Fruit fly (Drosophila melanogaster) whole organism, embryonic: ENCODE measurements around the gene Obp99b.

Experiments
- Adf1 ChIP-seq: fragments of 200-800 bp; sonication (Bioruptor generic); IDR thresholded peaks from 2 replicates; pipeline ENCODE4 v1.3.6; 2022; ENCODE audit warnings: missing biosample characterization, missing genetic modification characterization
- CG1024 ChIP-seq: fragments of 200-800 bp; sonication (Bioruptor generic); IDR thresholded peaks from 2 replicates; pipeline ENCODE4 v1.3.6; 2022; ENCODE audit warnings: missing biosample characterization, missing genetic modification characterization
- CG10321 ChIP-seq: fragments of 200-800 bp; sonication (Bioruptor generic); IDR thresholded peaks from 2 replicates; pipeline ENCODE4 v1.3.6; 2022; ENCODE audit warnings: missing biosample characterization, missing genetic modification characterization
- CG10543 ChIP-seq: fragments of 200-800 bp; sonication (Bioruptor generic); optimal IDR thresholded peaks from 3 replicates; lab custom pipeline; 2017; ENCODE audit warnings: missing biosample characterization, mild to moderate bottlenecking, missing genetic modification characterization, moderate library complexity
- CG10654 ChIP-seq: fragments of 200-800 bp; sonication (Bioruptor generic); optimal IDR thresholded peaks from 2 replicates; lab custom pipeline; 2016; ENCODE audit warnings: missing biosample characterization, missing genetic modification characterization
- CG10979 ChIP-seq: fragments of 200-800 bp; sonication (Bioruptor generic); optimal IDR thresholded peaks from 2 replicates; lab custom pipeline; 2018; ENCODE audit warnings: missing biosample characterization, mild to moderate bottlenecking, missing genetic modification characterization, moderate library complexity
- CG13775 ChIP-seq: fragments of 200-800 bp; sonication (Bioruptor generic); optimal IDR thresholded peaks from 3 replicates; lab custom pipeline; 2017; ENCODE audit warnings: missing biosample characterization, mild to moderate bottlenecking, missing genetic modification characterization
- CG14667 ChIP-seq: fragments of 200-800 bp; sonication (Bioruptor generic); IDR thresholded peaks from 2 replicates; pipeline ENCODE4 v1.3.6; 2022; ENCODE audit warnings: missing biosample characterization, missing genetic modification characterization
- CG17361 ChIP-seq: fragments of 200-800 bp; sonication (Bioruptor generic); IDR thresholded peaks from 3 replicates; pipeline ENCODE4 v1.3.6; 2022; ENCODE audit warnings: missing biosample characterization, missing genetic modification characterization
- CG18619 ChIP-seq: fragments of 200-800 bp; sonication (Bioruptor generic); optimal IDR thresholded peaks from 3 replicates; lab custom pipeline; 2017; ENCODE audit warnings: missing biosample characterization, mild to moderate bottlenecking, missing genetic modification characterization
- CG3065 ChIP-seq: fragments of 200-800 bp; sonication (Bioruptor generic); optimal IDR thresholded peaks from 2 replicates; lab custom pipeline; 2016; ENCODE audit warnings: missing biosample characterization, missing genetic modification characterization
- CG31441 ChIP-seq: fragments of 200-800 bp; sonication (Bioruptor generic); IDR thresholded peaks from 2 replicates; pipeline ENCODE4 v1.3.6; 2022; ENCODE audit warnings: missing biosample characterization, missing genetic modification characterization
- CG32767 ChIP-seq: fragments of 200-800 bp; sonication (Bioruptor generic); IDR thresholded peaks from 2 replicates; pipeline ENCODE4 v1.3.6; 2022; ENCODE audit warnings: missing biosample characterization, missing genetic modification characterization
- CG33557 ChIP-seq: fragments of 200-800 bp; sonication (Bioruptor generic); optimal IDR thresholded peaks from 2 replicates; lab custom pipeline; 2019; ENCODE audit warnings: missing biosample characterization, mild to moderate bottlenecking, missing genetic modification characterization, moderate library complexity
- CG4424 ChIP-seq: fragments of 200-800 bp; sonication (Bioruptor generic); optimal IDR thresholded peaks from 3 replicates; lab custom pipeline; 2016; ENCODE audit warnings: missing biosample characterization, missing genetic modification characterization
- CG5180 ChIP-seq: fragments of 200-800 bp; sonication (Bioruptor generic); optimal IDR thresholded peaks from 3 replicates; lab custom pipeline; 2017; ENCODE audit warnings: missing biosample characterization, missing genetic modification characterization, mild to moderate bottlenecking, moderate library complexity, missing genetic modification reagents
- CG6813 ChIP-seq: fragments of 200-800 bp; sonication (Bioruptor generic); optimal IDR thresholded peaks from 2 replicates; lab custom pipeline; 2017; ENCODE audit warnings: missing biosample characterization, missing genetic modification characterization, mild to moderate bottlenecking, moderate library complexity, missing genetic modification reagents
- CG8290 ChIP-seq, 3 experiments: fragments of 200-800 bp; sonication (Bioruptor generic); optimal IDR thresholded peaks; 2 replicates each; lab custom pipeline; 2016 to 2019; ENCODE audit warnings: missing biosample characterization in 3 of 3, missing genetic modification characterization in 3 of 3, mild to moderate bottlenecking in 2 of 3, moderate library complexity in 1 of 3
- CG9727 ChIP-seq: fragments of 200-800 bp; sonication (Bioruptor generic); optimal IDR thresholded peaks from 3 replicates; lab custom pipeline; 2017; ENCODE audit warnings: missing biosample characterization, mild to moderate bottlenecking, missing genetic modification characterization
- CHES-1-like ChIP-seq: fragments of 200-800 bp; sonication (Bioruptor generic); optimal IDR thresholded peaks from 2 replicates; lab custom pipeline; 2016; ENCODE audit warnings: missing biosample characterization, missing genetic modification characterization
- E2f1 ChIP-seq: fragments of 200-800 bp; sonication (Bioruptor generic); IDR thresholded peaks from 2 replicates; pipeline ENCODE4 v1.3.6; 2022; ENCODE audit warnings: missing biosample characterization, missing genetic modification characterization
- HLHmδ ChIP-seq: fragments of 200-800 bp; sonication (Bioruptor generic); optimal IDR thresholded peaks from 2 replicates; lab custom pipeline; 2018; ENCODE audit warnings: missing biosample characterization, mild to moderate bottlenecking, missing genetic modification characterization, moderate library complexity
- HmgD ChIP-seq: fragments of 200-800 bp; sonication (Bioruptor generic); optimal IDR thresholded peaks from 3 replicates; lab custom pipeline; 2016; ENCODE audit warnings: missing biosample characterization, missing genetic modification characterization
- Lhr ChIP-seq: fragments of 200-800 bp; sonication (Bioruptor generic); optimal IDR thresholded peaks from 3 replicates; lab custom pipeline; 2017; ENCODE audit warnings: mild to moderate bottlenecking, missing biosample characterization, missing genetic modification reagents, missing genetic modification characterization
- Nf-YC ChIP-seq: fragments of 200-800 bp; optimal IDR thresholded peaks from 3 replicates; lab custom pipeline; 2019; ENCODE audit warnings: missing biosample characterization, mild to moderate bottlenecking, missing genetic modification characterization, moderate library complexity
- Optix ChIP-seq: fragments of 200-800 bp; sonication (Bioruptor generic); IDR thresholded peaks from 3 replicates; pipeline ENCODE4 v1.3.6; 2022; ENCODE audit warnings: missing biosample characterization, missing genetic modification characterization
- Ssrp ChIP-seq: fragments of 200-800 bp; sonication (Bioruptor generic); optimal IDR thresholded peaks from 2 replicates; lab custom pipeline; 2018; ENCODE audit warnings: missing biosample characterization, mild to moderate bottlenecking, missing genetic modification characterization, moderate library complexity
- abd-A ChIP-seq: fragments of 200-800 bp; sonication (Bioruptor generic); optimal IDR thresholded peaks from 3 replicates; lab custom pipeline; 2019; ENCODE audit warnings: missing biosample characterization, mild to moderate bottlenecking, missing genetic modification characterization, moderate library complexity
- amos ChIP-seq: fragments of 200-800 bp; sonication (Bioruptor generic); IDR thresholded peaks from 2 replicates; pipeline ENCODE4 v1.3.6; 2022; ENCODE audit warnings: missing biosample characterization, missing genetic modification characterization; ENCODE audit not compliant: partially characterized antibody
- bab2 ChIP-seq: fragments of 200-800 bp; sonication (Bioruptor generic); optimal IDR thresholded peaks from 2 replicates; lab custom pipeline; 2016; ENCODE audit warnings: missing biosample characterization, missing genetic modification characterization
- chif ChIP-seq, 2 experiments: fragments of 200-800 bp; sonication (Bioruptor generic); optimal IDR thresholded peaks; 3 replicates each; lab custom pipeline; 2016; ENCODE audit warnings: missing biosample characterization in 2 of 2, missing genetic modification characterization in 2 of 2
- dysf ChIP-seq: fragments of 200-800 bp; sonication (Bioruptor generic); IDR thresholded peaks from 3 replicates; pipeline ENCODE4 v1.3.6; 2022; ENCODE audit warnings: missing biosample characterization, missing genetic modification characterization
- ems ChIP-seq: fragments of 200-800 bp; sonication (Bioruptor generic); optimal IDR thresholded peaks from 3 replicates; lab custom pipeline; 2016; ENCODE audit warnings: missing biosample characterization, missing genetic modification characterization
- ewg ChIP-seq: fragments of 200-800 bp; sonication (Bioruptor generic); optimal IDR thresholded peaks from 3 replicates; lab custom pipeline; 2017; ENCODE audit warnings: mild to moderate bottlenecking, missing biosample characterization, missing genetic modification reagents, missing genetic modification characterization
- gcm ChIP-seq: fragments of 200-800 bp; sonication (Bioruptor generic); optimal IDR thresholded peaks from 2 replicates; lab custom pipeline; 2019; ENCODE audit warnings: missing biosample characterization, mild to moderate bottlenecking, missing genetic modification characterization, moderate library complexity
- gem ChIP-seq: fragments of 200-800 bp; sonication (Bioruptor generic); optimal IDR thresholded peaks from 2 replicates; lab custom pipeline; 2019; ENCODE audit warnings: missing biosample characterization, mild to moderate bottlenecking, missing genetic modification characterization, moderate library complexity
- gsb ChIP-seq: fragments of 200-800 bp; sonication (Bioruptor generic); IDR thresholded peaks from 2 replicates; pipeline ENCODE4 v1.3.6; 2022; ENCODE audit warnings: missing biosample characterization, missing genetic modification characterization
- hbn ChIP-seq: fragments of 200-800 bp; sonication (Bioruptor generic); IDR thresholded peaks from 2 replicates; pipeline ENCODE4 v1.3.6; 2022; ENCODE audit warnings: missing biosample characterization, missing genetic modification characterization; ENCODE audit not compliant: partially characterized antibody
- kni ChIP-seq: fragments of 200-800 bp; sonication (Bioruptor generic); optimal IDR thresholded peaks from 3 replicates; lab custom pipeline; 2017; ENCODE audit warnings: mild to moderate bottlenecking, missing biosample characterization, missing genetic modification reagents, missing genetic modification characterization
- onecut ChIP-seq: fragments of 200-800 bp; sonication (Bioruptor generic); IDR thresholded peaks from 2 replicates; pipeline ENCODE4 v1.3.6; 2022; ENCODE audit warnings: missing biosample characterization, missing genetic modification characterization
- peb ChIP-seq: fragments of 200-800 bp; sonication (Bioruptor generic); IDR thresholded peaks from 2 replicates; pipeline ENCODE4 v1.3.6; 2022; ENCODE audit warnings: missing biosample characterization, missing genetic modification characterization
- prd ChIP-seq, 3 experiments: fragments of >200 bp in 2 of 3; fragments of 200-800 bp in 1 of 3; sonication (Bioruptor generic) in 1 of 3; optimal IDR thresholded peaks in 2 of 3; IDR thresholded peaks in 1 of 3; 2 replicates in 2 of 3; 3 replicates in 1 of 3; pipeline versions ENCODE4 v1.3.6 to Lab custom; 2017 to 2022; ENCODE audit warnings: missing biosample characterization in 1 of 3, missing genetic modification characterization in 1 of 3
- rib ChIP-seq: fragments of 200-800 bp; sonication (Bioruptor generic); IDR thresholded peaks from 2 replicates; pipeline ENCODE4 v1.3.6; 2022; ENCODE audit warnings: missing biosample characterization, missing genetic modification characterization
- scrt ChIP-seq: fragments of 200-800 bp; sonication (Bioruptor generic); optimal IDR thresholded peaks from 2 replicates; lab custom pipeline; 2018; ENCODE audit warnings: missing biosample characterization, mild to moderate bottlenecking, missing genetic modification characterization, moderate library complexity
- sug ChIP-seq: fragments of 200-800 bp; optimal IDR thresholded peaks from 2 replicates; lab custom pipeline; 2019; ENCODE audit warnings: missing biosample characterization, mild to moderate bottlenecking, missing genetic modification characterization, moderate library complexity
- twi ChIP-seq: fragments of 200-800 bp; optimal IDR thresholded peaks from 2 replicates; lab custom pipeline; 2019; ENCODE audit warnings: missing biosample characterization, mild to moderate bottlenecking, missing genetic modification characterization, moderate library complexity
- usp ChIP-seq: fragments of >200 bp; optimal IDR thresholded peaks from 2 replicates; lab custom pipeline; 2017; ENCODE audit warnings: missing biosample characterization, missing genetic modification characterization
- vfl ChIP-seq: fragments of 200-800 bp; sonication (Bioruptor generic); optimal IDR thresholded peaks from 2 replicates; lab custom pipeline; 2016; ENCODE audit warnings: missing biosample characterization, missing genetic modification characterization
- vnd ChIP-seq: fragments of 200-800 bp; sonication (Bioruptor generic); IDR thresholded peaks from 3 replicates; pipeline ENCODE4 v1.3.6; 2022; ENCODE audit warnings: missing biosample characterization, missing genetic modification characterization; ENCODE audit not compliant: partially characterized antibody

Gene Obp99b

DNA sequence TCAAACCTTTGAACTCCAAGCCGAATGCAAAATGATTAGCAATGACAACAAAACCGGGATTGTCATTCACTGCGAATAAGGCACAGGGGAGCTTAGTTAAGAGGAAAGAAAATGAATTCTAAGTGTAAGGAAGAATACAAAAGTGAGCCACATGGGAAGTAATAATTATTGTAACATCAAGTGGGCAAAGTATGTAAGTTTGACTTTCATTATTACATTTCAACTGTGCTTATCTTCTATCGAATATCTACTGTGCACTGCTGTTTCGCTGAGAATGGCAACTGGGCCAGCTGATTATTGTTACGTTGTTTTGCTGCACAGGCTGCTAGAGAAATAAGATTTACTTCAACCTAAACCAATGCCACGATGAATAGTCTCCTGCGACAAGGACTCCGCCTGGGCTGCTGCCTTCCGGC, 20.0 kb upstream of the Obp99b start, which contains the start of the genes CG7601 and CIA30 (continued):
- TF ChIP-seq CHES-1-like (GFP tag; lab: Kevin White, UChicago) (peak; percentile 99), bab2 (peak; percentile 99), CG33557 (peak; percentile 91), twi (no peak), gsb (GFP tag; lab: Robert Waterston, UW) (peak; percentile 100), kni (GFP tag; lab: Kevin White, UChicago) (peak; percentile 95), CG17361 (GFP tag; lab: Robert Waterston, UW) (peak; percentile 96), CG13775 (GFP tag; lab: Kevin White, UChicago) (peak; percentile 96), CG3065 (GFP tag; lab: Kevin White, UChicago) (peak; percentile 93), Lhr (GFP tag; lab: Kevin White, UChicago) (peak; percentile 89), prd (optimal IDR thresholded peaks at IDR 0.05; lab: Kevin White, UChicago) (no peak), prd (GFP tag; IDR thresholded peaks at IDR 0.05; lab: Robert Waterston, UW) (peak; percentile 100), CG9727 (GFP tag; lab: Kevin White, UChicago) (peak; percentile 98), peb (GFP tag; lab: Robert Waterston, UW) (peak; percentile 100), CG6813 (GFP tag; lab: Kevin White, UChicago) (peak; percentile 98), CG32767 (GFP tag; lab: Robert Waterston, UW) (peak; percentile 99), Optix (GFP tag; lab: Robert Waterston, UW) (peak; percentile 100), HLHmδ (GFP tag; lab: Kevin White, UChicago) (no peak), scrt (peak; percentile 94), gem (tag; lab: Kevin White, UChicago) (peak; percentile 99), CG5180 (peak; percentile 92), CG4424 (GFP tag; lab: Kevin White, UChicago) (peak; percentile 99), gcm (GFP tag; lab: Kevin White, UChicago) (no peak), Nf-YC (peak; percentile 90), onecut (GFP tag; lab: Robert Waterston, UW) (peak; percentile 99), Adf1 (GFP tag; lab: Robert Waterston, UW) (peak; percentile 93), CG10543 (peak; percentile 98), abd-A (no peak), ewg (GFP tag; lab: Kevin White, UChicago) (peak; percentile 90), CG31441 (GFP tag; lab: Robert Waterston, UW) (no peak), hbn (peak; percentile 20; the same call in 1 of the 2 replicates), ems (GFP tag; lab: Kevin White, UChicago) (peak; percentile 98), vfl (GFP tag; lab: Kevin White, UChicago) (peak; percentile 98), CG14667 (GFP tag; lab: Robert Waterston, UW) (peak; percentile 100), dysf (GFP tag; lab: Robert Waterston, UW) (peak; percentile 100), E2f1 (peak; percentile 100), usp (no peak), chif (GFP tag; optimal IDR thresholded peaks at IDR 0.05; lab: Kevin White, UChicago) (peak; percentile 98), CG10979 (tag; lab: Kevin White, UChicago) (peak; percentile 97), rib (GFP tag; lab: Robert Waterston, UW) (peak; percentile 99), CG8290 (GFP tag; optimal IDR thresholded peaks at IDR 0.05; lab: Kevin White, UChicago) (peak; percentile 99), CG8290 (tag; optimal IDR thresholded peaks at IDR 0.05; lab: Kevin White, UChicago) (peak in 1 of 2 experiments; percentile 67), CG1024 (peak; percentile 99), vnd (GFP tag; lab: Robert Waterston, UW) (no peak), amos (no peak; the same call in 1 of the 2 replicates), CG10321 (GFP tag; lab: Robert Waterston, UW) (peak; percentile 90), HmgD (GFP tag; lab: Kevin White, UChicago) (peak; percentile 97), CG10654 (GFP tag; lab: Kevin White, UChicago) (peak; percentile 99), sug (tag; lab: Kevin White, UChicago) (peak; percentile 98), CG18619 (GFP tag; lab: Kevin White, UChicago) (peak; percentile 96), Ssrp (peak; percentile 96)
